Worm (Caenorhabditis elegans) whole organism, L2 larva: Measurements from ENCODE around the gene Y57A10C.11.

Source experiments
- C34F6.9 ChIP-seq: fragments of 150-350 bp; optimal IDR thresholded peaks from 2 replicates; lab custom pipeline; 2014; ENCODE audit warnings: missing biosample characterization, missing genetic modification characterization
- F13H6.1 ChIP-seq: sonication (generic microtip); optimal IDR thresholded peaks from 2 replicates; lab custom pipeline; 2016; ENCODE audit warnings: missing genetic modification characterization, missing compliant biosample characterization
- Y55F3AM.14 ChIP-seq: fragments of 200-800 bp; sonication (Bioruptor generic); optimal IDR thresholded peaks from 2 replicates; lab custom pipeline; 2018; ENCODE audit warnings: mild to moderate bottlenecking, missing genetic modification characterization, missing compliant biosample characterization
- ZK546.5 ChIP-seq: sonication (generic microtip); optimal IDR thresholded peaks from 2 replicates; lab custom pipeline; 2017; ENCODE audit warnings: missing biosample characterization, missing genetic modification characterization
- aly-2 ChIP-seq: fragments of 150-350 bp; optimal IDR thresholded peaks from 2 replicates; lab custom pipeline; 2014; ENCODE audit warnings: missing biosample characterization, missing genetic modification characterization
- crh-2 ChIP-seq: sonication (generic microtip); optimal IDR thresholded peaks from 2 replicates; lab custom pipeline; 2017; ENCODE audit warnings: missing biosample characterization, missing genetic modification characterization
- elt-1 ChIP-seq: fragments of 150-350 bp; optimal IDR thresholded peaks from 2 replicates; lab custom pipeline; 2014; ENCODE audit warnings: missing biosample characterization, missing genetic modification characterization
- elt-3 ChIP-seq: sonication (generic microtip); optimal IDR thresholded peaks from 2 replicates; lab custom pipeline; 2017; ENCODE audit warnings: missing biosample characterization, missing genetic modification characterization
- fos-1 ChIP-seq: fragments of 150-350 bp; optimal IDR thresholded peaks from 2 replicates; lab custom pipeline; 2014; ENCODE audit warnings: missing biosample characterization, missing genetic modification characterization
- gmeb-1 ChIP-seq: fragments of 150-350 bp; optimal IDR thresholded peaks from 2 replicates; lab custom pipeline; 2014; ENCODE audit warnings: missing biosample characterization, missing genetic modification characterization
- lin-11 ChIP-seq: fragments of 150-350 bp; sonication (generic microtip); optimal IDR thresholded peaks from 2 replicates; lab custom pipeline; 2014; ENCODE audit warnings: missing biosample characterization, missing genetic modification characterization, inconsistent platforms, mixed read lengths
- lin-13 ChIP-seq: fragments of 150-350 bp; optimal IDR thresholded peaks from 2 replicates; lab custom pipeline; 2014; ENCODE audit warnings: missing biosample characterization, missing genetic modification reagents, missing genetic modification characterization
- lin-39 ChIP-seq: fragments of 150-350 bp; optimal IDR thresholded peaks from 2 replicates; lab custom pipeline; 2014; ENCODE audit warnings: missing biosample characterization, missing genetic modification reagents, missing genetic modification characterization
- lsy-2 ChIP-seq, 2 experiments: fragments of 150-350 bp in 1 of 2; sonication (generic microtip) in 1 of 2; optimal IDR thresholded peaks; 2 replicates each; lab custom pipeline; 2014 to 2017; ENCODE audit warnings: missing biosample characterization in 2 of 2, missing genetic modification characterization in 2 of 2
- mbf-1 ChIP-seq: sonication (generic microtip); optimal IDR thresholded peaks from 2 replicates; lab custom pipeline; 2017; ENCODE audit warnings: missing biosample characterization, missing genetic modification characterization
- mdl-1 ChIP-seq, 2 experiments: fragments of 150-350 bp in 1 of 2; sonication (generic microtip) in 1 of 2; optimal IDR thresholded peaks; 2 replicates each; lab custom pipeline; 2017; ENCODE audit warnings: missing biosample characterization in 2 of 2, missing genetic modification characterization in 2 of 2
- nhr-10 ChIP-seq: sonication (generic microtip); optimal IDR thresholded peaks from 2 replicates; lab custom pipeline; 2017; ENCODE audit warnings: missing biosample characterization, missing genetic modification characterization
- nhr-11 ChIP-seq: fragments of 150-350 bp; optimal IDR thresholded peaks from 2 replicates; lab custom pipeline; 2014; ENCODE audit warnings: missing biosample characterization, missing genetic modification characterization
- nhr-12 ChIP-seq: fragments of 150-350 bp; optimal IDR thresholded peaks from 2 replicates; lab custom pipeline; 2014; ENCODE audit warnings: missing biosample characterization, missing genetic modification characterization
- nhr-129 ChIP-seq: fragments of 150-350 bp; optimal IDR thresholded peaks from 2 replicates; lab custom pipeline; 2014; ENCODE audit warnings: missing biosample characterization, missing genetic modification characterization
- nhr-21 ChIP-seq: fragments of 150-350 bp; optimal IDR thresholded peaks from 2 replicates; lab custom pipeline; 2014; ENCODE audit warnings: missing biosample characterization, missing genetic modification characterization
- nhr-23 ChIP-seq: fragments of 150-350 bp; optimal IDR thresholded peaks from 2 replicates; lab custom pipeline; 2014; ENCODE audit warnings: missing biosample characterization, missing genetic modification reagents, missing genetic modification characterization
- nhr-237 ChIP-seq: fragments of 150-350 bp; optimal IDR thresholded peaks from 2 replicates; lab custom pipeline; 2014; ENCODE audit warnings: missing biosample characterization, missing genetic modification characterization
- nhr-25 ChIP-seq: fragments of 150-350 bp; sonication (generic microtip); optimal IDR thresholded peaks from 3 replicates; lab custom pipeline; 2014; ENCODE audit warnings: missing biosample characterization, missing genetic modification characterization
- nhr-77 ChIP-seq: fragments of 150-350 bp; optimal IDR thresholded peaks from 2 replicates; lab custom pipeline; 2014; ENCODE audit warnings: missing biosample characterization, missing genetic modification characterization
- peb-1 ChIP-seq: fragments of 150-350 bp; optimal IDR thresholded peaks from 2 replicates; lab custom pipeline; 2014; ENCODE audit warnings: missing biosample characterization, missing genetic modification characterization
- sem-4 ChIP-seq: fragments of 150-350 bp; optimal IDR thresholded peaks from 2 replicates; lab custom pipeline; 2014; ENCODE audit warnings: missing biosample characterization, missing genetic modification reagents, missing genetic modification characterization
- skn-1 ChIP-seq: sonication (generic microtip); optimal IDR thresholded peaks from 2 replicates; lab custom pipeline; 2017; ENCODE audit warnings: missing biosample characterization, missing genetic modification characterization
- sma-3 ChIP-seq: sonication (generic microtip); optimal IDR thresholded peaks from 2 replicates; lab custom pipeline; 2016; ENCODE audit warnings: missing genetic modification reagents, missing genetic modification characterization, missing compliant biosample characterization
- sma-9 ChIP-seq, 2 experiments: fragments of 150-350 bp in 1 of 2; sonication (generic microtip) in 1 of 2; optimal IDR thresholded peaks; 2 replicates each; lab custom pipeline; 2014 to 2016; ENCODE audit warnings: missing genetic modification characterization in 2 of 2, mild to moderate bottlenecking in 1 of 2, missing biosample characterization in 1 of 2, missing compliant biosample characterization in 1 of 2, missing genetic modification reagents in 1 of 2, moderate library complexity in 1 of 2
- snpc-4 ChIP-seq: fragments of 150-350 bp; optimal IDR thresholded peaks from 2 replicates; lab custom pipeline; 2014; ENCODE audit warnings: missing biosample characterization, missing genetic modification characterization
- unc-39 ChIP-seq: fragments of 150-350 bp; optimal IDR thresholded peaks from 2 replicates; lab custom pipeline; 2014; ENCODE audit warnings: missing biosample characterization, missing genetic modification characterization
- unc-55 ChIP-seq: fragments of 150-350 bp; sonication (generic microtip); optimal IDR thresholded peaks from 3 replicates; lab custom pipeline; 2014; ENCODE audit warnings: missing biosample characterization, missing genetic modification reagents, missing genetic modification characterization
- unc-62 ChIP-seq: fragments of 150-350 bp; optimal IDR thresholded peaks from 2 replicates; lab custom pipeline; 2014; ENCODE audit warnings: missing biosample characterization, missing genetic modification reagents, missing genetic modification characterization
- zag-1 ChIP-seq: fragments of 150-350 bp; optimal IDR thresholded peaks from 2 replicates; lab custom pipeline; 2014; ENCODE audit warnings: missing biosample characterization, missing genetic modification characterization
- ztf-1 ChIP-seq: fragments of 200-800 bp; sonication (Bioruptor generic); conservative IDR thresholded peaks from 2 replicates; pipeline ENCODE4 v1.3.6; 2022; ENCODE audit warnings: missing genetic modification characterization, missing compliant biosample characterization

Y57A10C.11 gene

ce11 chrII:12459422-12459821 is 44.7 kb upstream of the Y57A10C.11 start, which contains the start of gene tag-281 (continued):
- TF ChIP-seq nhr-12 (tag; lab: Kevin White, UChicago) (no peak), sma-3 (peak; percentile 82), gmeb-1 (tag; lab: Kevin White, UChicago) (peak; percentile 99), nhr-21 (tag; lab: Kevin White, UChicago) (peak; percentile 72), unc-55 (GFP tag; lab: Kevin White, UChicago) (peak; percentile 93)

DNA sequence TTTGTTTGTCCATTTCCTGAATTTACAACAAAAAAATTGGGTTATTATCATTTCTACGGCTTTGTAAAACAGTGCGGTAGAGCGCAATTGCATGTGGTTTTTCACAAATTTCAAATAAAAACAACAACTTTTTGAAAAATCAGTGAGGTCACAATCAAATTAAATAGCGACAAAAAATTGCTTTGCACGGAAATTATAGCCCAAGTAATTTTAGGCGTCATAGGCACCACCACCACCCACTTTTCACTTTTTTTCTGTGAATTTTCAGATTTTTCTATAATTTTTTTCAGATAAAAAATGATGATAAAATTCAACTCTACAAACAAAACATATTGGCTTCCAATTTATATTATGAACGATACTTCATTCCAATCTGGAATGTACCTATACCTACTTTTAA is 42.6 kb upstream of the Y57A10C.11 start, which contains the start of gene sre-38:
TSS of gene sre-38 (plus strand) at position 301 of the 400 bp plus-strand sequence.
- no peak for TF ChIP-seq nhr-11 (tag; lab: Kevin White, UChicago)
- TF ChIP-seq, all 48 proteins: peak for 0

DNA sequence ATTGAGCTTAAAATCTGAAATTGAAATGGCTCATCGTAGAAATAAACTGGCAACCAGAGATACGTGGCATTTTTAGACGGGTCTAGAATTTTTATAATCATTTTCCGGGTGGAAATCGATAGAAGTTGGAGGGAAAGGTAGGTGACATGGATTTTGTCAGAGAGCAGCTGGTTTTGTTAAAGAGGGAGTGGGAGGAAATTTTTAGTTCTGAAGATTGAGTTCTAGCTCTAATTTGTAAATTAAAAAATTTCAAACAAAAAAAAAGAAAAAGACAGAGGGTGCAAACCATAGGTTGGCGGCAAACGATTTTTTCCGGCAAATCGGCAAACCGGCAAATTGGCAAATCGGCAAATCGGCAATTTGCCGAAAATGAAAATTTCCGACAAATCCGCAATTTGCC is 41.9 kb upstream of the Y57A10C.11 start, which contains the start of gene sre-32:
TSS of gene sre-32 (minus strand) at position 101 of the 400 bp plus-strand sequence.
- TF ChIP-seq zag-1 (tag; lab: Kevin White, UChicago) (no peak), sma-3 (no peak), sem-4 (tag; lab: Kevin White, UChicago) (no peak), unc-55 (GFP tag; lab: Kevin White, UChicago) (no peak), lin-11 (tag; lab: Kevin White, UChicago) (no peak), peb-1 (no peak), nhr-11 (tag; lab: Kevin White, UChicago) (no peak), lin-39 (tag; lab: Kevin White, UChicago) (no peak), Y55F3AM.14 (GFP tag; lab: Kevin White, UChicago) (no peak), nhr-77 (tag; lab: Kevin White, UChicago) (no peak), F13H6.1 (no peak), ztf-1 (GFP tag; lab: Robert Waterston, UW) (no peak), lin-13 (GFP tag; lab: Kevin White, UChicago) (no peak), sma-9 (GFP tag; optimal IDR thresholded peaks at IDR 0.05; lab: Kevin White, UChicago) (no peak), sma-9 (tag; optimal IDR thresholded peaks at IDR 0.05; lab: Kevin White, UChicago) (no peak)

DNA sequence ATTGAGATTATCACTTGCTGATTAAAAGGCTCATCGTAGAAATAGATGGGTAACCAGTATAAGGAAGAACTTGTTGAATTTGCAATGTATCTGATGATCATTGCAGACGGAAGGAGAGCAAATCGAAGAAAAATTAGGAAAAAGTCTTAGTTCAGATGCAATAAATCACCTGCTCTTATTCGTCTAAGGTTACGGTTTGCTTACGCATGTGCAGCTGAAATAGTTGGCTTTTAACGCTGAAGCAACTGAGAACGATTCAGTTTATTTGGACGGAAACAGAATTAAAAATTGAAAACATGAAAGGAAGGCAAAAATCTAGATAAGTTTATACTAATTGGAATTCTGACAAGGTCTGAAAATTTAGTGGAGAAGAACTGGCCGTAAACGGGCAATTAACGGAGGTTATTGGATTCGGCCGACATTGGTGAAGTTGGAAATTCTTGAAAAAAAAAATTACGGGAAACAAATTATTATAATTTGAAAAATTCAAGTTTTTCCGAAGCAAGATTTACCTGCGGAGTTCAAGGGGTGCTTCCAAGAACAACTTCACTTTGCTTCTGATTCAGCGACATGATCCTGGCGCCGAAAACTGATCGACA is 38.1 kb upstream of the Y57A10C.11 start, which contains the start of the genes sre-35 and sre-33:
TSS of gene sre-35 (minus strand) at position 101 of the 599 bp plus-strand sequence.
TSS of gene sre-33 (plus strand) at position 549 of the 599 bp plus-strand sequence.
- TF ChIP-seq ZK546.5 (no peak), gmeb-1 (tag; lab: Kevin White, UChicago) (no peak), snpc-4 (tag; lab: Kevin White, UChicago) (no peak), ztf-1 (GFP tag; lab: Robert Waterston, UW) (no peak)

DNA sequence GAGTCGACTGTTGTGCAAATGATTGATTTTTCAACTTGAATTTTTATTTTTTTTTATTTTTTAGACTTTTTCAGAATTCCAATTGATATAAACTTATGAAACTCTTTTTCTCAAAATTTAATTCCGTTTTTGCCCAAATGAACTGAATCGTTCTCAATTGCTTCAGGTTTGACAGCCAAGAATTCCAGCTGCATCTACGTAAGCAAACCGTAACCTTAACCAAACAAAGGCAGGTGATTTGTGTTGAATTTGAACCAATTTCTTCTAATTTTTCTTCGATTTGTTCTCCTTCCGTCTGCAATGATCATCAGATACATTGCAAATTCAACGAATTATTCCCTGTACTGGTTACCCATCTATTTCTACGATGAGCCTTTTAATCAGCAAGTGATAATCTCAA is 35.1 kb upstream of the Y57A10C.11 start, which contains the start of gene sre-34:
TSS of gene sre-34 (plus strand) at position 301 of the 400 bp plus-strand sequence.
- TF ChIP-seq nhr-23 (tag; lab: Kevin White, UChicago) (no peak), nhr-237 (no peak), Y55F3AM.14 (GFP tag; lab: Kevin White, UChicago) (no peak), unc-39 (tag; lab: Kevin White, UChicago) (no peak), mbf-1 (tag; lab: Kevin White, UChicago) (no peak), peb-1 (no peak), nhr-21 (tag; lab: Kevin White, UChicago) (no peak), fos-1 (tag; lab: Kevin White, UChicago) (no peak), unc-62 (GFP tag; lab: Kevin White, UChicago) (no peak), sem-4 (tag; lab: Kevin White, UChicago) (no peak), lsy-2 (tag; optimal IDR thresholded peaks at IDR 0.05; lab: Kevin White, UChicago) (no peak), lin-39 (tag; lab: Kevin White, UChicago) (no peak), zag-1 (tag; lab: Kevin White, UChicago) (no peak), elt-3 (tag; lab: Kevin White, UChicago) (no peak)

ce11 chrII:12448241-12448640 is 33.5 kb upstream of the Y57A10C.11 start, which contains the start of gene srh-27:
Gene srh-27 (plus strand): TSS chrII:12448541.
- no peak for TF ChIP-seq elt-1 (tag; lab: Kevin White, UChicago)
- no peak for TF ChIP-seq nhr-25 (tag; lab: Kevin White, UChicago)
- no peak for TF ChIP-seq sem-4 (tag; lab: Kevin White, UChicago)
- TF ChIP-seq C34F6.9 (tag; lab: Kevin White, UChicago) = no peak
- no peak for TF ChIP-seq aly-2 (tag; lab: Kevin White, UChicago)
- TF ChIP-seq unc-62 (GFP tag; lab: Kevin White, UChicago) = no peak
- no peak for TF ChIP-seq skn-1 (tag; lab: Kevin White, UChicago)
- no peak for TF ChIP-seq peb-1
- no peak for TF ChIP-seq nhr-10
- TF ChIP-seq nhr-129 (tag; lab: Kevin White, UChicago) = no peak
- no peak for TF ChIP-seq nhr-21 (tag; lab: Kevin White, UChicago)
- TF ChIP-seq mdl-1 (tag; optimal IDR thresholded peaks at IDR 0.05; lab: Kevin White, UChicago) = no peak
- no peak for TF ChIP-seq nhr-23 (tag; lab: Kevin White, UChicago)
- no peak for TF ChIP-seq nhr-11 (tag; lab: Kevin White, UChicago)
- no peak for TF ChIP-seq fos-1 (tag; lab: Kevin White, UChicago)
- TF ChIP-seq ztf-1 (GFP tag; lab: Robert Waterston, UW) = no peak
- no peak for TF ChIP-seq crh-2 (tag; lab: Kevin White, UChicago)
- no peak for TF ChIP-seq snpc-4 (tag; lab: Kevin White, UChicago)
